Fruit fly (Drosophila melanogaster): ENCODE measurements around the gene Btnd.

dm6 chrX:6259696-6260095, 40.6 kb upstream of the Btnd start:
- TF ChIP-seq CG4496 (GFP tag; IDR thresholded peaks at IDR 0.05) (no peak), CG14655 (GFP tag; optimal IDR thresholded peaks at IDR 0.05) (no peak), CG10348 (GFP tag; IDR thresholded peaks at IDR 0.05) (no peak), CG8301 (tag; optimal IDR thresholded peaks at IDR 0.05) (no peak), Pif1B (GFP tag; optimal IDR thresholded peaks at IDR 0.05) (no peak), fd96Ca (GFP tag; IDR thresholded peaks at IDR 0.05) (no peak), EcR (GFP tag; optimal IDR thresholded peaks at IDR 0.05) (no peak), rn (GFP tag; IDR thresholded peaks at IDR 0.05) (no peak), CG13204 (GFP tag; optimal IDR thresholded peaks at IDR 0.05) (no peak), CG8159 (tag; optimal IDR thresholded peaks at IDR 0.05) (no peak), CG9948 (tag; optimal IDR thresholded peaks at IDR 0.05) (no peak)

Measured in whole organism, pupa.